Fruit fly (Drosophila melanogaster): Measurements from ENCODE around the gene bocks.

The bocks gene

dm6 chr3R:9626880-9627401, 36.1 kb upstream of the bocks start, which contains the start of the genes CG9427 and CG8319 (continued):
- TF ChIP-seq CG11247 (GFP tag; IDR thresholded peaks at IDR 0.05) (peak; percentile 38; the same call in 1 of the 2 replicates), Mes4 (GFP tag; optimal IDR thresholded peaks at IDR 0.05) (peak; percentile 49), CG10959 (GFP tag; IDR thresholded peaks at IDR 0.05) (no peak), CG4820 (GFP tag; optimal IDR thresholded peaks at IDR 0.05) (peak; percentile 47), CG8944 (GFP tag; optimal IDR thresholded peaks at IDR 0.05) (peak; percentile 34), CG10267 (tag; optimal IDR thresholded peaks at IDR 0.05) (peak; percentile 71), pho (GFP tag; optimal IDR thresholded peaks at IDR 0.05) (peak; percentile 62), fd3F (GFP tag; optimal IDR thresholded peaks at IDR 0.05) (peak; percentile 47), CG11456 (GFP tag; IDR thresholded peaks at IDR 0.05) (0 out of 3 replicates have a peak, but pooled peaks have one; percentile 40), jigr1 (GFP tag; IDR thresholded peaks at IDR 0.05) (no peak), ssp (GFP tag; IDR thresholded peaks at IDR 0.05) (peak; percentile 56), CG7372 (GFP tag; IDR thresholded peaks at IDR 0.05) (peak; percentile 35; the same call in 1 of the 2 replicates), CG10366 (GFP tag; IDR thresholded peaks at IDR 0.05) (0 out of 2 replicates have a peak, but pooled peaks have one; percentile 47), CG12155 (GFP tag; optimal IDR thresholded peaks at IDR 0.05) (peak; percentile 74), CG17385 (GFP tag; optimal IDR thresholded peaks at IDR 0.05) (peak; percentile 35), CG17328 (GFP tag; IDR thresholded peaks at IDR 0.05) (peak; percentile 26; the same call in 1 of the 2 replicates), CG31388 (GFP tag; optimal IDR thresholded peaks at IDR 0.05) (peak; percentile 36), CG15269 (tag; optimal IDR thresholded peaks at IDR 0.05) (peak; percentile 62), gsb (GFP tag; IDR thresholded peaks at IDR 0.05) (no peak), odd (GFP tag; optimal IDR thresholded peaks at IDR 0.05) (no peak), Meics (GFP tag; optimal IDR thresholded peaks at IDR 0.05) (peak; percentile 43), Atf6 (GFP tag; IDR thresholded peaks at IDR 0.05) (no peak; the same call in 1 of the 2 replicates), Fer1 (GFP tag; optimal IDR thresholded peaks at IDR 0.05) (peak; percentile 75), H2.0 (GFP tag; IDR thresholded peaks at IDR 0.05) (peak; percentile 18; the same call in 1 of the 2 replicates), fd64A (GFP tag; optimal IDR thresholded peaks at IDR 0.05) (no peak), phol (tag; optimal IDR thresholded peaks at IDR 0.05) (peak; percentile 85), CG2116 (GFP tag; optimal IDR thresholded peaks at IDR 0.05) (peak; percentile 92), Scr (GFP tag; IDR thresholded peaks at IDR 0.05; ENCODE audit: partially characterized antibody) (peak; percentile 88), BtbVII (GFP tag; optimal IDR thresholded peaks at IDR 0.05) (no peak), inv (GFP tag; IDR thresholded peaks at IDR 0.05; ENCODE audit: partially characterized antibody) (peak; percentile 67), Lim3 (GFP tag; IDR thresholded peaks at IDR 0.05) (no peak), Mad (GFP tag; optimal IDR thresholded peaks at IDR 0.05) (peak; percentile 39), ap (GFP tag; IDR thresholded peaks at IDR 0.05) (no peak; the same call in 1 of the 2 replicates), Optix (GFP tag; IDR thresholded peaks at IDR 0.05) (no peak), Xbp1 (GFP tag; optimal IDR thresholded peaks at IDR 0.05) (peak; percentile 75), CG13624 (GFP tag; optimal IDR thresholded peaks at IDR 0.05) (peak; percentile 42), CG17361 (GFP tag; IDR thresholded peaks at IDR 0.05) (peak; percentile 67; the same call in 2 of the 3 replicates), Hmr (GFP tag; optimal IDR thresholded peaks at IDR 0.05) (peak; percentile 56), Dip2 (GFP tag; IDR thresholded peaks at IDR 0.05) (no peak), crol (GFP tag; IDR thresholded peaks at IDR 0.05) (no peak), MTF-1 (GFP tag; optimal IDR thresholded peaks at IDR 0.05; ENCODE audit: borderline replicate concordance) (no peak), CG33213 (GFP tag; optimal IDR thresholded peaks at IDR 0.05) (peak; percentile 26), ems (GFP tag; optimal IDR thresholded peaks at IDR 0.05) (peak; percentile 66), Dek (tag; optimal IDR thresholded peaks at IDR 0.05) (peak; percentile 71), Fer2 (tag; optimal IDR thresholded peaks at IDR 0.05) (peak; percentile 52), p53 (GFP tag; optimal IDR thresholded peaks at IDR 0.05) (no peak), Opbp (GFP tag; IDR thresholded peaks at IDR 0.05; ENCODE audit: partially characterized antibody) (peak; percentile 48; the same call in 2 of the 3 replicates), fd96Cb (tag; optimal IDR thresholded peaks at IDR 0.05) (peak; percentile 13), pfk (GFP tag; optimal IDR thresholded peaks at IDR 0.05) (no peak), shn (GFP tag; optimal IDR thresholded peaks at IDR 0.05) (peak; percentile 16)

Measured in whole organism, embryonic.